Worm (Caenorhabditis elegans): ENCODE measurements around the gene cyp-13A10.

ce11 chrII:9704746-9705145, 42.1 kb upstream of the cyp-13A10 start, which contains the start of gene Y53C12A.10:
- TF ChIP-seq egl-27 (tag; optimal IDR thresholded peaks at IDR 0.05) (no peak), pqm-1 (tag; optimal IDR thresholded peaks at IDR 0.05) (no peak), snpc-4 (tag; optimal IDR thresholded peaks at IDR 0.05) (no peak), mdl-1 (tag; optimal IDR thresholded peaks at IDR 0.05) (no peak), unc-62 (GFP tag; optimal IDR thresholded peaks at IDR 0.05) (no peak), ztf-4 (tag; optimal IDR thresholded peaks at IDR 0.05) (no peak), ZK546.5 (tag; optimal IDR thresholded peaks at IDR 0.05) (no peak), elt-1 (tag; optimal IDR thresholded peaks at IDR 0.05) (no peak)

All from whole organism, L3 larva.